Comparison of ENCODE assay signal across 1 worm cellular context in genomic region chrII:3999537-3999936, ce11.
TF ChIP-seq lines count a peak whose summit lies in the region.

No protein-coding gene starts in this region.

TF ChIP-seq in whole organism, late embryonic, 69 proteins besides CTCF, POLR2A, EP300 and RAD21 (continued from another document):
- no peak for TF ChIP-seq unc-86 (tag; optimal IDR thresholded peaks at IDR 0.05; lab: Kevin White, UChicago)
- TF ChIP-seq ceh-48 (tag; optimal IDR thresholded peaks at IDR 0.05; lab: Kevin White, UChicago), result peak; percentile 18
- no peak for TF ChIP-seq fkh-6 (tag; optimal IDR thresholded peaks at IDR 0.05; lab: Kevin White, UChicago)
- no peak for TF ChIP-seq hlh-15 (tag; optimal IDR thresholded peaks at IDR 0.05; lab: Kevin White, UChicago)
- TF ChIP-seq ref-2 (tag; optimal IDR thresholded peaks at IDR 0.05; lab: Kevin White, UChicago), result peak; percentile 66
- no peak for TF ChIP-seq elt-4 (tag; optimal IDR thresholded peaks at IDR 0.05; lab: Kevin White, UChicago)
- no peak for TF ChIP-seq lim-6 (tag; optimal IDR thresholded peaks at IDR 0.05; lab: Kevin White, UChicago)
- TF ChIP-seq rnt-1 (tag; optimal IDR thresholded peaks at IDR 0.05; lab: Kevin White, UChicago), result no peak
- no peak for TF ChIP-seq ceh-22 (tag; optimal IDR thresholded peaks at IDR 0.05; lab: Kevin White, UChicago)
- TF ChIP-seq ceh-19 (GFP tag; optimal IDR thresholded peaks at IDR 0.05; lab: Kevin White, UChicago), result peak; percentile 27
- peak; percentile 43 for TF ChIP-seq fkh-10 (GFP tag; optimal IDR thresholded peaks at IDR 0.05; lab: Kevin White, UChicago)
- TF ChIP-seq pqm-1 (tag; optimal IDR thresholded peaks at IDR 0.05; lab: Kevin White, UChicago), result no peak
- no peak for TF ChIP-seq ceh-45 (GFP tag; IDR thresholded peaks at IDR 0.05; lab: Robert Waterston, UW)
- no peak for TF ChIP-seq pha-2 (tag; optimal IDR thresholded peaks at IDR 0.05; lab: Kevin White, UChicago)
- TF ChIP-seq ceh-31 (tag; optimal IDR thresholded peaks at IDR 0.05; lab: Kevin White, UChicago), result peak; percentile 71
- TF ChIP-seq ceh-18 (tag; optimal IDR thresholded peaks at IDR 0.05; lab: Kevin White, UChicago), result no peak
- TF ChIP-seq ceh-34 (tag; optimal IDR thresholded peaks at IDR 0.05; lab: Kevin White, UChicago), result peak; percentile 66
- no peak for TF ChIP-seq ttx-3 (tag; optimal IDR thresholded peaks at IDR 0.05; lab: Kevin White, UChicago)
- TF ChIP-seq unc-3 (GFP tag; conservative IDR thresholded peaks at IDR 0.05; lab: Robert Waterston, UW), result no peak
- TF ChIP-seq unc-3 (tag; optimal IDR thresholded peaks at IDR 0.05; lab: Kevin White, UChicago), result no peak
- no peak for TF ChIP-seq nhr-11 (tag; optimal IDR thresholded peaks at IDR 0.05; lab: Kevin White, UChicago)
- TF ChIP-seq ets-4 (tag; optimal IDR thresholded peaks at IDR 0.05; lab: Kevin White, UChicago), result no peak
- no peak for TF ChIP-seq fax-1 (tag; optimal IDR thresholded peaks at IDR 0.05; lab: Kevin White, UChicago)
- TF ChIP-seq dmd-4 (tag; optimal IDR thresholded peaks at IDR 0.05; lab: Kevin White, UChicago; ENCODE audit: borderline replicate concordance), result no peak
- TF ChIP-seq odd-2 (tag; optimal IDR thresholded peaks at IDR 0.05; lab: Kevin White, UChicago), result no peak
